Fruit fly (Drosophila melanogaster) whole organism, adult: Measurements from ENCODE around the gene ClC-a.
A peak's percentile ranks its signal among the peaks of the same experiment; 100 is the strongest.

Experiments
- CG33017 ChIP-seq: fragments of 200-800 bp; sonication (Bioruptor generic); optimal IDR thresholded peaks from 2 replicates; lab custom pipeline; 2018; ENCODE audit warnings: missing biosample characterization, mild to moderate bottlenecking, missing genetic modification characterization, moderate library complexity
- CG7045 ChIP-seq: fragments of 200-800 bp; sonication (Bioruptor generic); optimal IDR thresholded peaks from 2 replicates; lab custom pipeline; 2017; ENCODE audit warnings: missing biosample characterization, mild to moderate bottlenecking, missing genetic modification characterization
- Clk ChIP-seq: fragments of 200-800 bp; sonication (Bioruptor generic); optimal IDR thresholded peaks from 2 replicates; lab custom pipeline; 2017; ENCODE audit warnings: missing biosample characterization, missing genetic modification characterization
- cnc ChIP-seq, 2 experiments: fragments of >200 bp; optimal IDR thresholded peaks; 2 replicates each; lab custom pipeline; 2017
- kay ChIP-seq: fragments of 200-800 bp; sonication (Bioruptor generic); peaks from one replicate; lab custom pipeline; 2016; ENCODE audit warnings: missing biosample characterization, missing genetic modification characterization, borderline replicate concordance

dm6 chr3R:11760669-11761387 lies 52.2 kb downstream of the ClC-a start:
- TF ChIP-seq kay (GFP tag; lab: Kevin White, UChicago) (peak; percentile 99), cnc (optimal IDR thresholded peaks at IDR 0.05; lab: Kevin White, UChicago) (no peak), CG7045 (GFP tag; lab: Kevin White, UChicago) (peak; percentile 100), Clk (peak; percentile 100), CG33017 (tag; lab: Kevin White, UChicago) (peak; percentile 100)
